Fruit fly (Drosophila melanogaster) whole organism, embryonic: ENCODE results near the gene Cisd2.
A peak's percentile ranks its signal among the peaks of the same experiment; 100 is the strongest.

Source experiments
- Aef1 ChIP-seq: fragments of 200-800 bp; sonication (Bioruptor generic); IDR thresholded peaks from 3 replicates; pipeline ENCODE4 v1.3.6; 2022; ENCODE audit warnings: missing biosample characterization, missing genetic modification characterization
- Asciz ChIP-seq: fragments of 200-800 bp; sonication (Bioruptor generic); optimal IDR thresholded peaks from 2 replicates; lab custom pipeline; 2017; ENCODE audit warnings: missing biosample characterization, mild to moderate bottlenecking, missing genetic modification characterization, missing genetic modification reagents
- Bgb ChIP-seq: fragments of 200-800 bp; sonication (Bioruptor generic); IDR thresholded peaks from 2 replicates; pipeline ENCODE4 v1.3.6; 2022; ENCODE audit warnings: missing biosample characterization, missing genetic modification characterization; ENCODE audit not compliant: partially characterized antibody
- CG10959 ChIP-seq: fragments of 200-800 bp; sonication (Bioruptor generic); IDR thresholded peaks from 2 replicates; pipeline ENCODE4 v1.3.6; 2022; ENCODE audit warnings: missing biosample characterization, missing genetic modification characterization
- CG12942 ChIP-seq: fragments of 200-800 bp; sonication (Bioruptor generic); optimal IDR thresholded peaks from 3 replicates; lab custom pipeline; 2016; ENCODE audit warnings: missing biosample characterization, missing genetic modification characterization
- CG13123 ChIP-seq: fragments of 200-800 bp; sonication (Bioruptor generic); optimal IDR thresholded peaks from 2 replicates; lab custom pipeline; 2016; ENCODE audit warnings: missing biosample characterization, missing genetic modification characterization
- CG13894 ChIP-seq: fragments of 200-800 bp; sonication (Bioruptor generic); optimal IDR thresholded peaks from 3 replicates; lab custom pipeline; 2018; ENCODE audit warnings: missing biosample characterization, mild to moderate bottlenecking, missing genetic modification characterization, moderate library complexity
- CG15011 ChIP-seq: fragments of 200-800 bp; sonication (Bioruptor generic); optimal IDR thresholded peaks from 3 replicates; lab custom pipeline; 2018; ENCODE audit warnings: missing biosample characterization, mild to moderate bottlenecking, missing genetic modification characterization
- CG15514 ChIP-seq: fragments of 200-800 bp; sonication (Bioruptor generic); optimal IDR thresholded peaks from 3 replicates; lab custom pipeline; 2017; ENCODE audit warnings: missing biosample characterization, missing genetic modification characterization, mild to moderate bottlenecking, moderate library complexity, missing genetic modification reagents
- CG1603 ChIP-seq: fragments of 200-800 bp; sonication (Bioruptor generic); optimal IDR thresholded peaks from 2 replicates; lab custom pipeline; 2019; ENCODE audit warnings: missing biosample characterization, mild to moderate bottlenecking, missing genetic modification characterization, moderate library complexity
- CG16815 ChIP-seq: fragments of 200-800 bp; sonication (Bioruptor generic); optimal IDR thresholded peaks from 3 replicates; lab custom pipeline; 2017; ENCODE audit warnings: missing biosample characterization, mild to moderate bottlenecking, missing genetic modification characterization
- CG17328 ChIP-seq: fragments of 200-800 bp; sonication (Bioruptor generic); IDR thresholded peaks from 2 replicates; pipeline ENCODE4 v1.3.6; 2022; ENCODE audit warnings: missing biosample characterization, missing genetic modification characterization
- CG1792 ChIP-seq: fragments of 200-800 bp; sonication (Bioruptor generic); optimal IDR thresholded peaks from 2 replicates; lab custom pipeline; 2016; ENCODE audit warnings: missing biosample characterization, missing genetic modification characterization
- CG2120 ChIP-seq: fragments of 200-800 bp; sonication (Bioruptor generic); optimal IDR thresholded peaks from 3 replicates; lab custom pipeline; 2016; ENCODE audit warnings: missing biosample characterization, missing genetic modification characterization
- CG30431 ChIP-seq: fragments of 200-800 bp; sonication (Bioruptor generic); optimal IDR thresholded peaks from 2 replicates; lab custom pipeline; 2017; ENCODE audit warnings: missing biosample characterization, missing genetic modification characterization
- CG32772 ChIP-seq: fragments of 200-800 bp; sonication (Bioruptor generic); IDR thresholded peaks from 2 replicates; pipeline ENCODE4 v1.3.6; 2022; ENCODE audit warnings: missing biosample characterization, missing genetic modification characterization
- CG3407 ChIP-seq: fragments of 200-800 bp; sonication (Bioruptor generic); optimal IDR thresholded peaks from 2 replicates; lab custom pipeline; 2018; ENCODE audit warnings: missing biosample characterization, mild to moderate bottlenecking, missing genetic modification characterization
- CG4617 ChIP-seq: fragments of 200-800 bp; sonication (Bioruptor generic); optimal IDR thresholded peaks from 3 replicates; lab custom pipeline; 2016; ENCODE audit warnings: missing biosample characterization, missing genetic modification characterization, borderline replicate concordance
- CG5245 ChIP-seq: fragments of 200-800 bp; sonication (Bioruptor generic); optimal IDR thresholded peaks from 3 replicates; lab custom pipeline; 2016; ENCODE audit warnings: missing biosample characterization, missing genetic modification characterization
- CG6765 ChIP-seq: fragments of 200-800 bp; sonication (Bioruptor generic); optimal IDR thresholded peaks from 3 replicates; lab custom pipeline; 2017; ENCODE audit warnings: missing biosample characterization, mild to moderate bottlenecking, missing genetic modification characterization
- CG6813 ChIP-seq: fragments of 200-800 bp; sonication (Bioruptor generic); optimal IDR thresholded peaks from 2 replicates; lab custom pipeline; 2017; ENCODE audit warnings: missing biosample characterization, missing genetic modification characterization, mild to moderate bottlenecking, moderate library complexity, missing genetic modification reagents
- CG7786 ChIP-seq: fragments of 200-800 bp; sonication (Bioruptor generic); optimal IDR thresholded peaks from 2 replicates; lab custom pipeline; 2016; ENCODE audit warnings: missing biosample characterization, missing genetic modification characterization
- CG7928 ChIP-seq: fragments of 200-800 bp; sonication (Bioruptor generic); optimal IDR thresholded peaks from 2 replicates; lab custom pipeline; 2017; ENCODE audit warnings: missing biosample characterization, mild to moderate bottlenecking, missing genetic modification characterization
- CG8281 ChIP-seq: fragments of 200-800 bp; sonication (Bioruptor generic); optimal IDR thresholded peaks from 2 replicates; lab custom pipeline; 2018; ENCODE audit warnings: missing biosample characterization, mild to moderate bottlenecking, missing genetic modification characterization, moderate library complexity
- CG8359 ChIP-seq: fragments of 200-800 bp; sonication (Bioruptor generic); optimal IDR thresholded peaks from 2 replicates; lab custom pipeline; 2017; ENCODE audit warnings: missing biosample characterization, mild to moderate bottlenecking, missing genetic modification characterization, borderline replicate concordance
- CG8924 ChIP-seq: fragments of 200-800 bp; optimal IDR thresholded peaks from 3 replicates; lab custom pipeline; 2019; ENCODE audit warnings: missing biosample characterization, mild to moderate bottlenecking, missing genetic modification characterization, moderate library complexity
- CG9817 ChIP-seq: fragments of 200-800 bp; sonication (Bioruptor generic); optimal IDR thresholded peaks from 2 replicates; lab custom pipeline; 2018; ENCODE audit warnings: missing biosample characterization, mild to moderate bottlenecking, missing genetic modification characterization, moderate library complexity
- Chrac-16 ChIP-seq: fragments of 200-800 bp; sonication (Bioruptor generic); optimal IDR thresholded peaks from 3 replicates; lab custom pipeline; 2016; ENCODE audit warnings: missing biosample characterization, missing genetic modification characterization
- Fer3 ChIP-seq: fragments of 200-800 bp; sonication (Bioruptor generic); optimal IDR thresholded peaks from 2 replicates; lab custom pipeline; 2018; ENCODE audit warnings: missing biosample characterization, mild to moderate bottlenecking, missing genetic modification characterization, moderate library complexity
- Gug ChIP-seq: fragments of 200-800 bp; sonication (Bioruptor generic); IDR thresholded peaks from 4 replicates; pipeline ENCODE4 v1.3.6; 2022; ENCODE audit warnings: missing biosample characterization, missing genetic modification characterization
- Hr51 ChIP-seq, 2 experiments: fragments of 200-800 bp; sonication (Bioruptor generic); optimal IDR thresholded peaks; 2 replicates in 1 of 2; 3 replicates in 1 of 2; lab custom pipeline; 2016 to 2018; ENCODE audit warnings: missing biosample characterization in 2 of 2, missing genetic modification characterization in 2 of 2, mild to moderate bottlenecking in 1 of 2, moderate library complexity in 1 of 2
- Mad ChIP-seq: fragments of 200-800 bp; sonication (Bioruptor generic); optimal IDR thresholded peaks from 2 replicates; lab custom pipeline; 2016; ENCODE audit warnings: missing biosample characterization, missing genetic modification characterization
- Optix ChIP-seq: fragments of 200-800 bp; sonication (Bioruptor generic); IDR thresholded peaks from 3 replicates; pipeline ENCODE4 v1.3.6; 2022; ENCODE audit warnings: missing biosample characterization, missing genetic modification characterization
- Pdp1 ChIP-seq, 2 experiments: fragments of 200-800 bp; sonication (Bioruptor generic); optimal IDR thresholded peaks; 3 replicates each; lab custom pipeline; 2016; ENCODE audit warnings: missing biosample characterization in 2 of 2, missing genetic modification characterization in 2 of 2, mild to moderate bottlenecking in 1 of 2, moderate library complexity in 1 of 2
- Xbp1 ChIP-seq: fragments of 200-800 bp; sonication (Bioruptor generic); optimal IDR thresholded peaks from 3 replicates; lab custom pipeline; 2016; ENCODE audit warnings: missing biosample characterization, mild to moderate bottlenecking, missing genetic modification characterization
- ac ChIP-seq: fragments of 200-800 bp; sonication (Bioruptor generic); optimal IDR thresholded peaks from 3 replicates; lab custom pipeline; 2017; ENCODE audit warnings: missing biosample characterization, mild to moderate bottlenecking, missing genetic modification characterization
- chif ChIP-seq, 2 experiments: fragments of 200-800 bp; sonication (Bioruptor generic); optimal IDR thresholded peaks; 3 replicates each; lab custom pipeline; 2016; ENCODE audit warnings: missing biosample characterization in 2 of 2, missing genetic modification characterization in 2 of 2
- chm ChIP-seq: fragments of 200-800 bp; sonication (Bioruptor generic); IDR thresholded peaks from 2 replicates; pipeline ENCODE4 v1.3.6; 2022; ENCODE audit warnings: missing biosample characterization, missing genetic modification characterization
- dpn ChIP-seq, 2 experiments: fragments of 200-800 bp; sonication (Bioruptor generic); optimal IDR thresholded peaks; 3 replicates each; lab custom pipeline; 2016; ENCODE audit warnings: missing biosample characterization in 2 of 2, missing genetic modification characterization in 2 of 2
- ems ChIP-seq: fragments of 200-800 bp; sonication (Bioruptor generic); optimal IDR thresholded peaks from 3 replicates; lab custom pipeline; 2016; ENCODE audit warnings: missing biosample characterization, missing genetic modification characterization
- grau ChIP-seq: fragments of 200-800 bp; optimal IDR thresholded peaks from 3 replicates; lab custom pipeline; 2019; ENCODE audit warnings: missing biosample characterization, mild to moderate bottlenecking, missing genetic modification characterization, moderate library complexity
- gsb ChIP-seq: fragments of 200-800 bp; sonication (Bioruptor generic); IDR thresholded peaks from 2 replicates; pipeline ENCODE4 v1.3.6; 2022; ENCODE audit warnings: missing biosample characterization, missing genetic modification characterization
- lola ChIP-seq, 3 experiments: fragments of >200 bp in 2 of 3; fragments of 200-800 bp in 1 of 3; sonication (Bioruptor generic) in 1 of 3; optimal IDR thresholded peaks; 2 replicates each; lab custom pipeline; 2017 to 2019; ENCODE audit warnings: missing biosample characterization in 3 of 3, missing genetic modification characterization in 3 of 3, mild to moderate bottlenecking in 1 of 3, moderate library complexity in 1 of 3
- oc ChIP-seq: fragments of 200-800 bp; sonication (Bioruptor generic); optimal IDR thresholded peaks from 2 replicates; lab custom pipeline; 2018; ENCODE audit warnings: missing biosample characterization, mild to moderate bottlenecking, missing genetic modification characterization, moderate library complexity
- rib ChIP-seq: fragments of 200-800 bp; sonication (Bioruptor generic); IDR thresholded peaks from 2 replicates; pipeline ENCODE4 v1.3.6; 2022; ENCODE audit warnings: missing biosample characterization, missing genetic modification characterization
- shn ChIP-seq: fragments of 200-800 bp; sonication (Bioruptor generic); optimal IDR thresholded peaks from 3 replicates; lab custom pipeline; 2016; ENCODE audit warnings: missing biosample characterization, missing genetic modification characterization
- sqz ChIP-seq: fragments of 200-800 bp; sonication (Bioruptor generic); optimal IDR thresholded peaks from 3 replicates; lab custom pipeline; 2018; ENCODE audit warnings: missing biosample characterization, mild to moderate bottlenecking, missing genetic modification characterization
- trem ChIP-seq: fragments of 200-800 bp; optimal IDR thresholded peaks from 3 replicates; lab custom pipeline; 2019; ENCODE audit warnings: missing biosample characterization, mild to moderate bottlenecking, missing genetic modification characterization, moderate library complexity
- vnd ChIP-seq: fragments of 200-800 bp; sonication (Bioruptor generic); IDR thresholded peaks from 3 replicates; pipeline ENCODE4 v1.3.6; 2022; ENCODE audit warnings: missing biosample characterization, missing genetic modification characterization; ENCODE audit not compliant: partially characterized antibody
- z ChIP-seq: fragments of 200-800 bp; sonication (Bioruptor generic); IDR thresholded peaks from 3 replicates; pipeline ENCODE4 v1.3.6; 2022; ENCODE audit warnings: missing biosample characterization, missing genetic modification characterization

The Cisd2 gene

DNA sequence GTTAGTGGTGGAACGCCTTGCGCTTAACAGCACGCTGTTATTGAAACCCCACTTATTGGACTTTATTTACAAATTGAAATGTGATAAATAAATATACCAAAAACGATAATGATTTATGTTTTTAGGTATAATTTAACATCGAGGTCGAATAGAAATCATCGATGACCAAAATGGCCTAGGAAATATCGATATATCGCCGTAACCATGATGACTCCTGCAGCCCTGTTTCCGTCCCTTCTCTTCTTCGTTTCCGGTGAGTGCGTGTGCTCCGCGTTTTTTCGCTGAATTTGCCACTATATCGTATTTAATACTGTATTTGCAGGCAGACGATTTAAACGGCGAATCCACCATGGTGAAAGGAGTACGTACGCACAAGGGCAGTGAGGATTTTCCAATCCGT, 3.3 kb downstream of the Cisd2 start, which contains the start of gene eEF1gamma (continued):
- TF ChIP-seq CG16815 (peak; percentile 84), CG8924 (tag; lab: Kevin White, UChicago) (peak; percentile 88), CG15011 (GFP tag; lab: Kevin White, UChicago) (peak; percentile 96), Xbp1 (peak; percentile 93), Bgb (GFP tag; lab: Robert Waterston, UW) (peak; percentile 94), CG9817 (peak; percentile 92), rib (peak; percentile 89), CG5245 (peak; percentile 87), CG7928 (GFP tag; lab: Kevin White, UChicago) (peak; percentile 97), CG15514 (peak; percentile 94), ac (GFP tag; lab: Kevin White, UChicago) (peak; percentile 92), dpn (GFP tag; optimal IDR thresholded peaks at IDR 0.05; lab: Kevin White, UChicago) (peak; percentile 85 to 98), grau (peak; percentile 89), sqz (GFP tag; lab: Kevin White, UChicago) (peak; percentile 97), CG30431 (GFP tag; lab: Kevin White, UChicago) (peak; percentile 92), CG32772 (GFP tag; lab: Robert Waterston, UW) (peak; percentile 89), CG6765 (peak; percentile 98), vnd (GFP tag; lab: Robert Waterston, UW) (peak; percentile 91), CG3407 (peak; percentile 94), trem (tag; lab: Kevin White, UChicago) (peak; percentile 90), CG7786 (GFP tag; lab: Kevin White, UChicago) (peak; percentile 81), CG8281 (tag; lab: Kevin White, UChicago) (peak; percentile 86), CG4617 (GFP tag; lab: Kevin White, UChicago) (peak; percentile 84), ems (GFP tag; lab: Kevin White, UChicago) (peak; percentile 90), chif (GFP tag; optimal IDR thresholded peaks at IDR 0.05; lab: Kevin White, UChicago) (peak; percentile 90 to 97), Asciz (GFP tag; lab: Kevin White, UChicago) (peak; percentile 96), chm (GFP tag; lab: Robert Waterston, UW) (peak; percentile 98), CG13894 (tag; lab: Kevin White, UChicago) (peak; percentile 91), Fer3 (tag; lab: Kevin White, UChicago) (peak; percentile 95), CG1603 (tag; lab: Kevin White, UChicago) (peak; percentile 95), CG13123 (peak; percentile 88), z (GFP tag; lab: Robert Waterston, UW) (peak; percentile 78), gsb (GFP tag; lab: Robert Waterston, UW) (peak; percentile 94), Mad (GFP tag; lab: Kevin White, UChicago) (peak; percentile 96), oc (tag; lab: Kevin White, UChicago) (peak; percentile 90), Optix (GFP tag; lab: Robert Waterston, UW) (peak; percentile 94), CG8359 (peak; percentile 92), CG17328 (GFP tag; lab: Robert Waterston, UW) (peak; percentile 97), CG10959 (GFP tag; lab: Robert Waterston, UW) (peak; percentile 92), Hr51 (GFP tag; optimal IDR thresholded peaks at IDR 0.05; lab: Kevin White, UChicago) (peak; percentile 90 to 95), Aef1 (GFP tag; lab: Robert Waterston, UW) (peak; percentile 83), Gug (GFP tag; lab: Robert Waterston, UW) (peak; percentile 77), Chrac-16 (peak; percentile 80), shn (GFP tag; lab: Kevin White, UChicago) (peak; percentile 92), CG6813 (GFP tag; lab: Kevin White, UChicago) (peak; percentile 98), CG12942 (GFP tag; lab: Kevin White, UChicago) (peak; percentile 86), CG1792 (GFP tag; lab: Kevin White, UChicago) (peak; percentile 93), Pdp1 (GFP tag; optimal IDR thresholded peaks at IDR 0.05; lab: Kevin White, UChicago) (peak; percentile 85 to 92), CG2120 (GFP tag; lab: Kevin White, UChicago) (peak; percentile 85), lola (GFP tag; optimal IDR thresholded peaks at IDR 0.05; lab: Kevin White, UChicago) (peak in 1 of 3 experiments; percentile 83)
